Fruit fly (Drosophila melanogaster) whole organism, embryonic: ENCODE results near the gene CG44257.

Source experiments
- ATbp ChIP-seq: fragments of 200-800 bp; sonication (Bioruptor generic); optimal IDR thresholded peaks from 2 replicates; lab custom pipeline; 2017; ENCODE audit warnings: missing biosample characterization, mild to moderate bottlenecking, missing genetic modification characterization, missing genetic modification reagents
- CG10366 ChIP-seq: fragments of 200-800 bp; sonication (Bioruptor generic); IDR thresholded peaks from 2 replicates; pipeline ENCODE4 v1.3.6; 2022; ENCODE audit warnings: missing biosample characterization, missing genetic modification characterization
- CG10959 ChIP-seq: fragments of 200-800 bp; sonication (Bioruptor generic); IDR thresholded peaks from 2 replicates; pipeline ENCODE4 v1.3.6; 2022; ENCODE audit warnings: missing biosample characterization, missing genetic modification characterization
- CG11504 ChIP-seq: fragments of 200-800 bp; sonication (Bioruptor generic); optimal IDR thresholded peaks from 3 replicates; lab custom pipeline; 2019; ENCODE audit warnings: missing biosample characterization, mild to moderate bottlenecking, missing genetic modification characterization, moderate library complexity
- CG12104 ChIP-seq: fragments of 200-800 bp; sonication (Bioruptor generic); optimal IDR thresholded peaks from 3 replicates; lab custom pipeline; 2016; ENCODE audit warnings: missing biosample characterization, missing genetic modification characterization
- CG12219 ChIP-seq: fragments of 200-800 bp; sonication (Bioruptor generic); optimal IDR thresholded peaks from 3 replicates; lab custom pipeline; 2018; ENCODE audit warnings: missing biosample characterization, mild to moderate bottlenecking, missing genetic modification characterization
- CG12391 ChIP-seq: fragments of 200-800 bp; sonication (Bioruptor generic); optimal IDR thresholded peaks from 3 replicates; lab custom pipeline; 2018; ENCODE audit warnings: missing biosample characterization, mild to moderate bottlenecking, missing genetic modification characterization, moderate library complexity
- CG12659 ChIP-seq: fragments of 200-800 bp; sonication (Bioruptor generic); optimal IDR thresholded peaks from 3 replicates; lab custom pipeline; 2017; ENCODE audit warnings: mild to moderate bottlenecking, missing biosample characterization, missing genetic modification reagents, missing genetic modification characterization
- CG12942 ChIP-seq: fragments of 200-800 bp; sonication (Bioruptor generic); optimal IDR thresholded peaks from 3 replicates; lab custom pipeline; 2016; ENCODE audit warnings: missing biosample characterization, missing genetic modification characterization
- CG13424 ChIP-seq: fragments of 200-800 bp; sonication (Bioruptor generic); optimal IDR thresholded peaks from 2 replicates; lab custom pipeline; 2019; ENCODE audit warnings: missing biosample characterization, mild to moderate bottlenecking, missing genetic modification characterization, moderate library complexity
- CG15269 ChIP-seq: fragments of 200-800 bp; sonication (Bioruptor generic); optimal IDR thresholded peaks from 2 replicates; lab custom pipeline; 2018; ENCODE audit warnings: missing biosample characterization, mild to moderate bottlenecking, missing genetic modification characterization, moderate library complexity
- CG15514 ChIP-seq: fragments of 200-800 bp; sonication (Bioruptor generic); optimal IDR thresholded peaks from 3 replicates; lab custom pipeline; 2017; ENCODE audit warnings: missing biosample characterization, missing genetic modification characterization, mild to moderate bottlenecking, moderate library complexity, missing genetic modification reagents
- CG1647 ChIP-seq: fragments of 200-800 bp; sonication (Bioruptor generic); optimal IDR thresholded peaks from 3 replicates; lab custom pipeline; 2016; ENCODE audit warnings: missing biosample characterization, missing genetic modification characterization
- CG16863 ChIP-seq: fragments of 200-800 bp; sonication (Bioruptor generic); optimal IDR thresholded peaks from 3 replicates; lab custom pipeline; 2016; ENCODE audit warnings: missing biosample characterization, missing genetic modification characterization
- CG30431 ChIP-seq: fragments of 200-800 bp; sonication (Bioruptor generic); optimal IDR thresholded peaks from 2 replicates; lab custom pipeline; 2017; ENCODE audit warnings: missing biosample characterization, missing genetic modification characterization
- CG33557 ChIP-seq: fragments of 200-800 bp; sonication (Bioruptor generic); optimal IDR thresholded peaks from 2 replicates; lab custom pipeline; 2019; ENCODE audit warnings: missing biosample characterization, mild to moderate bottlenecking, missing genetic modification characterization, moderate library complexity
- CG4424 ChIP-seq: fragments of 200-800 bp; sonication (Bioruptor generic); optimal IDR thresholded peaks from 3 replicates; lab custom pipeline; 2016; ENCODE audit warnings: missing biosample characterization, missing genetic modification characterization
- CG5245 ChIP-seq: fragments of 200-800 bp; sonication (Bioruptor generic); optimal IDR thresholded peaks from 3 replicates; lab custom pipeline; 2016; ENCODE audit warnings: missing biosample characterization, missing genetic modification characterization
- CG6689 ChIP-seq: fragments of 200-800 bp; sonication (Bioruptor generic); IDR thresholded peaks from 2 replicates; pipeline ENCODE4 v1.3.6; 2022; ENCODE audit warnings: missing biosample characterization, missing genetic modification characterization
- CG9797 ChIP-seq: fragments of 200-800 bp; sonication (Bioruptor generic); optimal IDR thresholded peaks from 3 replicates; lab custom pipeline; 2018; ENCODE audit warnings: missing biosample characterization, mild to moderate bottlenecking, missing genetic modification characterization
- CG9876 ChIP-seq: fragments of 200-800 bp; sonication (Bioruptor generic); optimal IDR thresholded peaks from 2 replicates; lab custom pipeline; 2016; ENCODE audit warnings: missing biosample characterization, missing genetic modification characterization
- CG9932 ChIP-seq: fragments of 200-800 bp; sonication (Bioruptor generic); IDR thresholded peaks from 2 replicates; pipeline ENCODE4 v1.3.6; 2022; ENCODE audit warnings: missing biosample characterization, missing genetic modification characterization
- Chrac-16 ChIP-seq: fragments of 200-800 bp; sonication (Bioruptor generic); optimal IDR thresholded peaks from 3 replicates; lab custom pipeline; 2016; ENCODE audit warnings: missing biosample characterization, missing genetic modification characterization
- Dek ChIP-seq: fragments of 200-800 bp; sonication (Bioruptor generic); optimal IDR thresholded peaks from 3 replicates; lab custom pipeline; 2019; ENCODE audit warnings: missing biosample characterization, mild to moderate bottlenecking, missing genetic modification characterization, moderate library complexity
- E2f2 ChIP-seq: fragments of 200-800 bp; sonication (Bioruptor generic); IDR thresholded peaks from 2 replicates; pipeline ENCODE4 v1.3.6; 2022; ENCODE audit warnings: missing biosample characterization, missing genetic modification characterization
- HLH54F ChIP-seq: fragments of 200-800 bp; sonication (Bioruptor generic); optimal IDR thresholded peaks from 3 replicates; lab custom pipeline; 2016; ENCODE audit warnings: missing biosample characterization, missing genetic modification characterization
- Myb ChIP-seq: fragments of 200-800 bp; sonication (Bioruptor generic); optimal IDR thresholded peaks from 2 replicates; lab custom pipeline; 2016; ENCODE audit warnings: missing biosample characterization, missing genetic modification characterization
- Ptx1 ChIP-seq: fragments of 200-800 bp; sonication (Bioruptor generic); IDR thresholded peaks from 2 replicates; pipeline ENCODE4 v1.3.6; 2022; ENCODE audit warnings: missing biosample characterization, missing genetic modification characterization
- Rx ChIP-seq: fragments of 200-800 bp; sonication (Bioruptor generic); IDR thresholded peaks from 2 replicates; pipeline ENCODE4 v1.3.6; 2022; ENCODE audit warnings: missing biosample characterization, missing genetic modification characterization
- Taf1 ChIP-seq: fragments of 200-800 bp; sonication (Bioruptor generic); IDR thresholded peaks from 2 replicates; pipeline ENCODE4 v1.3.6; 2022; ENCODE audit warnings: missing biosample characterization, missing genetic modification characterization
- bcd ChIP-seq: fragments of 200-800 bp; sonication (Bioruptor generic); optimal IDR thresholded peaks from 2 replicates; lab custom pipeline; 2017; ENCODE audit warnings: missing biosample characterization, mild to moderate bottlenecking, missing genetic modification characterization
- chn ChIP-seq: fragments of 200-800 bp; sonication (Bioruptor generic); optimal IDR thresholded peaks from 2 replicates; lab custom pipeline; 2016; ENCODE audit warnings: missing biosample characterization, missing genetic modification characterization
- crol ChIP-seq: fragments of 200-800 bp; sonication (Bioruptor generic); IDR thresholded peaks from 2 replicates; pipeline ENCODE4 v1.3.6; 2022; ENCODE audit warnings: missing biosample characterization, missing genetic modification characterization
- cwo ChIP-seq: fragments of 200-800 bp; sonication (Bioruptor generic); optimal IDR thresholded peaks from 3 replicates; lab custom pipeline; 2017; ENCODE audit warnings: missing biosample characterization, missing genetic modification characterization, mild to moderate bottlenecking, moderate library complexity, missing genetic modification reagents
- dati ChIP-seq: fragments of 200-800 bp; sonication (Bioruptor generic); IDR thresholded peaks from 2 replicates; pipeline ENCODE4 v1.3.6; 2022; ENCODE audit warnings: missing biosample characterization, missing genetic modification characterization
- dysf ChIP-seq: fragments of 200-800 bp; sonication (Bioruptor generic); IDR thresholded peaks from 3 replicates; pipeline ENCODE4 v1.3.6; 2022; ENCODE audit warnings: missing biosample characterization, missing genetic modification characterization
- gem ChIP-seq: fragments of 200-800 bp; sonication (Bioruptor generic); optimal IDR thresholded peaks from 2 replicates; lab custom pipeline; 2019; ENCODE audit warnings: missing biosample characterization, mild to moderate bottlenecking, missing genetic modification characterization, moderate library complexity
- lab ChIP-seq: fragments of 200-800 bp; sonication (Bioruptor generic); optimal IDR thresholded peaks from 3 replicates; lab custom pipeline; 2017; ENCODE audit warnings: missing biosample characterization, missing genetic modification characterization, mild to moderate bottlenecking, moderate library complexity, missing genetic modification reagents
- lbe ChIP-seq: fragments of 200-800 bp; sonication (Bioruptor generic); optimal IDR thresholded peaks from 2 replicates; lab custom pipeline; 2016; ENCODE audit warnings: missing biosample characterization, mild to moderate bottlenecking, missing genetic modification characterization
- pho ChIP-seq: fragments of 200-800 bp; sonication (Bioruptor generic); optimal IDR thresholded peaks from 2 replicates; lab custom pipeline; 2016; ENCODE audit warnings: missing biosample characterization, missing genetic modification characterization
- pita ChIP-seq: fragments of 200-800 bp; sonication (Bioruptor generic); optimal IDR thresholded peaks from 2 replicates; lab custom pipeline; 2017; ENCODE audit warnings: missing biosample characterization, mild to moderate bottlenecking, missing genetic modification characterization
- ro ChIP-seq: fragments of 200-800 bp; sonication (Bioruptor generic); IDR thresholded peaks from 2 replicates; pipeline ENCODE4 v1.3.6; 2022; ENCODE audit warnings: missing biosample characterization, missing genetic modification characterization
- row ChIP-seq: fragments of 200-800 bp; sonication (Bioruptor generic); IDR thresholded peaks from 3 replicates; pipeline ENCODE4 v1.3.6; 2022; ENCODE audit warnings: missing biosample characterization, missing genetic modification characterization
- salm ChIP-seq: fragments of 200-800 bp; sonication (Bioruptor generic); optimal IDR thresholded peaks from 2 replicates; lab custom pipeline; 2018; ENCODE audit warnings: missing biosample characterization, mild to moderate bottlenecking, missing genetic modification characterization
- schlank ChIP-seq: fragments of 200-800 bp; sonication (Bioruptor generic); optimal IDR thresholded peaks from 2 replicates; lab custom pipeline; 2018; ENCODE audit warnings: missing biosample characterization, mild to moderate bottlenecking, missing genetic modification characterization
- sisA ChIP-seq: fragments of 200-800 bp; sonication (Bioruptor generic); IDR thresholded peaks from 2 replicates; pipeline ENCODE4 v1.3.6; 2022; ENCODE audit warnings: missing biosample characterization, missing genetic modification characterization
- tio ChIP-seq: fragments of 200-800 bp; sonication (Bioruptor generic); optimal IDR thresholded peaks from 2 replicates; lab custom pipeline; 2017; ENCODE audit warnings: missing biosample characterization, missing genetic modification characterization, inconsistent platforms
- toy ChIP-seq: fragments of 200-800 bp; sonication (Bioruptor generic); IDR thresholded peaks from 2 replicates; pipeline ENCODE4 v1.3.6; 2022; ENCODE audit warnings: missing biosample characterization, missing genetic modification characterization
- tup ChIP-seq: fragments of 200-800 bp; sonication (Bioruptor generic); optimal IDR thresholded peaks from 2 replicates; lab custom pipeline; 2016; ENCODE audit warnings: missing biosample characterization, mild to moderate bottlenecking, missing genetic modification characterization, moderate library complexity
- twi ChIP-seq: fragments of 200-800 bp; optimal IDR thresholded peaks from 2 replicates; lab custom pipeline; 2019; ENCODE audit warnings: missing biosample characterization, mild to moderate bottlenecking, missing genetic modification characterization, moderate library complexity
- usp ChIP-seq: fragments of >200 bp; optimal IDR thresholded peaks from 2 replicates; lab custom pipeline; 2017; ENCODE audit warnings: missing biosample characterization, missing genetic modification characterization
- zfh2 ChIP-seq: fragments of 200-800 bp; sonication (Bioruptor generic); optimal IDR thresholded peaks from 2 replicates; lab custom pipeline; 2016; ENCODE audit warnings: missing biosample characterization, missing genetic modification characterization

CG44257 gene

dm6 chr3R:17231579-17231978 lies 33.5 kb upstream of the CG44257 start (continued):
- TF ChIP-seq ATbp (peak; percentile 16), CG6689 (GFP tag; lab: Robert Waterston, UW) (peak; percentile 51), CG11504 (tag; lab: Kevin White, UChicago) (peak; percentile 59), schlank (tag; lab: Kevin White, UChicago) (no peak), CG12659 (GFP tag; lab: Kevin White, UChicago) (peak; percentile 10), bcd (GFP tag; lab: Kevin White, UChicago) (peak; percentile 33), CG12391 (tag; lab: Kevin White, UChicago) (no peak), CG16863 (no peak), CG1647 (GFP tag; lab: Kevin White, UChicago) (no peak), HLH54F (GFP tag; lab: Kevin White, UChicago) (peak; percentile 17), Chrac-16 (GFP tag; lab: Kevin White, UChicago) (peak; percentile 15), CG10366 (GFP tag; lab: Robert Waterston, UW) (peak; percentile 73), CG5245 (GFP tag; lab: Kevin White, UChicago) (peak; percentile 19), row (peak; percentile 59), sisA (GFP tag; lab: Robert Waterston, UW) (peak; percentile 42), crol (GFP tag; lab: Robert Waterston, UW) (no peak), gem (tag; lab: Kevin White, UChicago) (peak; percentile 62), dysf (peak; percentile 37; the same call in 1 of the 3 replicates), CG15269 (tag; lab: Kevin White, UChicago) (no peak), usp (GFP tag; lab: Kevin White, UChicago) (no peak), tio (GFP tag; lab: Kevin White, UChicago) (peak; percentile 50), Taf1 (GFP tag; lab: Robert Waterston, UW) (no peak), CG30431 (GFP tag; lab: Kevin White, UChicago) (peak; percentile 38), twi (tag; lab: Kevin White, UChicago) (no peak), Rx (peak; percentile 50), zfh2 (no peak), Myb (peak; percentile 3)

- no peak for TF ChIP-seq pita
- TF ChIP-seq CG13424 (tag; lab: Kevin White, UChicago) = peak; percentile 16
- no peak for TF ChIP-seq CG10959 (GFP tag; lab: Robert Waterston, UW)
- TF ChIP-seq chn = no peak
- TF ChIP-seq tup (GFP tag; lab: Kevin White, UChicago) = no peak
- peak; percentile 43 for TF ChIP-seq cwo (GFP tag; lab: Kevin White, UChicago)
- TF ChIP-seq CG9876 (GFP tag; lab: Kevin White, UChicago) = no peak
- no peak for TF ChIP-seq CG4424
- TF ChIP-seq ro (GFP tag; lab: Robert Waterston, UW) = no peak
- TF ChIP-seq CG12942 (GFP tag; lab: Kevin White, UChicago) = no peak
- TF ChIP-seq schlank (tag; lab: Kevin White, UChicago) = no peak
- TF ChIP-seq CG30431 (GFP tag; lab: Kevin White, UChicago) = no peak
- no peak for TF ChIP-seq Dek
- peak; percentile 33; the same call in 1 of the 2 replicates for TF ChIP-seq CG9932 (GFP tag; lab: Robert Waterston, UW)
- peak; percentile 50 for TF ChIP-seq lab (GFP tag; lab: Kevin White, UChicago)
- no peak for TF ChIP-seq CG12219
- TF ChIP-seq CG9797 = no peak
- no peak for TF ChIP-seq zfh2
- TF ChIP-seq Ptx1 (GFP tag; lab: Robert Waterston, UW) = 0 out of 2 replicates have a peak, but pooled peaks have one; percentile 5
- no peak for TF ChIP-seq salm (tag; lab: Kevin White, UChicago)
- no peak for TF ChIP-seq pho (GFP tag; lab: Kevin White, UChicago)
- no peak for TF ChIP-seq CG33557 (GFP tag; lab: Kevin White, UChicago)
- peak; percentile 2 for TF ChIP-seq CG15514 (GFP tag; lab: Kevin White, UChicago)
- TF ChIP-seq toy (GFP tag; lab: Robert Waterston, UW) = no peak
- TF ChIP-seq lbe (GFP tag; lab: Kevin White, UChicago) = no peak
- TF ChIP-seq CG11504 (tag; lab: Kevin White, UChicago) = peak; percentile 47
- no peak for TF ChIP-seq dati
- TF ChIP-seq CG12104 (GFP tag; lab: Kevin White, UChicago) = no peak
- no peak for TF ChIP-seq E2f2 (GFP tag; lab: Robert Waterston, UW)
Measured at dm6 chr3R:17236936-17237335, 28.1 kb upstream of the CG44257 start.
